Worm (Caenorhabditis elegans): ENCODE measurements around the gene fbxb-79.

The fbxb-79 gene

DNA sequence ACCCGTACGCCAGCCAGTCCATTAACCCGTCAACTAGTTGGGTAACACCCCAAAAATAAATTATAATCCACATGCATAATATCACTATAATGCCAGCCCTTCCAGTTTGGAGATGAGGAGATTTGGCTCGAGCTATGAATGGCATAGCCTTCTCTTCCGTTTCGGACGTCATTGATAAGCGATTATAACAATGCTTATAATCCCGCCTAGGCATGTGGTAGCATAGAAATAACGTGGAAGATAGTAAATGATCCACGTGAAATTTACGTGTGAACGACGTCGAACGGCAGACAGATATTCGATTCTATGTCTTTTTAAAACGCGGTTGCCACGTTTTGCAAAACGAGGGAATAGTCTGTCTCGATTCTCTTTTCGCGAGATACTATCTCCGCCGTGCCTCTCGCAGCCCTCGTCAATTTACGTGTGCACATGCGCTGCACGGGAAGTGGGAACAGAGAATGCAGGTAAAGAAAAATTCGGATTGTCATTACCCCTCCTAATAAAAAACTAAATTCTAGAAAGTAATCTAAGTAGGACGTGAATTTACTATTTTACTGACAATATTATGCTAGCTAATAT is 40.4 kb downstream of the fbxb-79 start:
- TF ChIP-seq skn-1 (tag; optimal IDR thresholded peaks at IDR 0.05): peak; percentile 15
- no peak for TF ChIP-seq nhr-84 (tag; optimal IDR thresholded peaks at IDR 0.05)
- TF ChIP-seq F16B12.6 (tag; optimal IDR thresholded peaks at IDR 0.05): peak; percentile 8
- TF ChIP-seq dsc-1 (tag; optimal IDR thresholded peaks at IDR 0.05): peak; percentile 54
- TF ChIP-seq nhr-19 (GFP tag; conservative IDR thresholded peaks at IDR 0.05): peak; percentile 4; the same call in 1 of the 2 replicates
- peak; percentile 55 for TF ChIP-seq lin-14 (GFP tag; optimal IDR thresholded peaks at IDR 0.05)
- TF ChIP-seq fkh-8 (tag; optimal IDR thresholded peaks at IDR 0.05): peak; percentile 49
- no peak for TF ChIP-seq ets-5 (GFP tag; IDR thresholded peaks at IDR 0.05)
- TF ChIP-seq mep-1 (tag; optimal IDR thresholded peaks at IDR 0.05): peak; percentile 5
- no peak for TF ChIP-seq C34B4.2 (tag; optimal IDR thresholded peaks at IDR 0.05)
- no peak for TF ChIP-seq aha-1 (tag; optimal IDR thresholded peaks at IDR 0.05)
- TF ChIP-seq fkh-4 (tag; optimal IDR thresholded peaks at IDR 0.05; ENCODE audit: borderline replicate concordance): peak; percentile 2
- peak; percentile 25 for TF ChIP-seq blmp-1 (tag; optimal IDR thresholded peaks at IDR 0.05)
- TF ChIP-seq efl-1 (optimal IDR thresholded peaks at IDR 0.05): no peak
- peak; percentile 4 to 63 for TF ChIP-seq efl-1 (GFP tag; optimal IDR thresholded peaks at IDR 0.05 in 1 of 2)
- no peak for TF ChIP-seq xbp-1 (tag; optimal IDR thresholded peaks at IDR 0.05)
- TF ChIP-seq ceh-82 (tag; optimal IDR thresholded peaks at IDR 0.05): peak in 1 of 3 experiments; percentile 0
- TF ChIP-seq pax-3 (tag; optimal IDR thresholded peaks at IDR 0.05): peak; percentile 68
- no peak for TF ChIP-seq sox-4 (tag; optimal IDR thresholded peaks at IDR 0.05)
- peak in 1 of 6 experiments; percentile 8 for TF ChIP-seq elt-3 (tag; optimal IDR thresholded peaks at IDR 0.05)
- no peak for TF ChIP-seq zag-1 (tag; optimal IDR thresholded peaks at IDR 0.05)
- TF ChIP-seq jun-1 (tag; optimal IDR thresholded peaks at IDR 0.05): no peak
- TF ChIP-seq rnt-1 (tag; optimal IDR thresholded peaks at IDR 0.05): peak; percentile 36
- TF ChIP-seq snu-23 (GFP tag; optimal IDR thresholded peaks at IDR 0.05): peak; percentile 51
- peak in 1 of 2 experiments; percentile 23 for TF ChIP-seq lin-35 (GFP tag; optimal IDR thresholded peaks at IDR 0.05)
- no peak for TF ChIP-seq fkh-10 (GFP tag; optimal IDR thresholded peaks at IDR 0.05)
- no peak for TF ChIP-seq ama-1 (optimal IDR thresholded peaks at IDR 0.05)
- TF ChIP-seq nhr-71 (tag; optimal IDR thresholded peaks at IDR 0.05): peak; percentile 25
- peak; percentile 74 for TF ChIP-seq pag-3 (tag; optimal IDR thresholded peaks at IDR 0.05; ENCODE audit: borderline replicate concordance, insufficient read depth)

DNA sequence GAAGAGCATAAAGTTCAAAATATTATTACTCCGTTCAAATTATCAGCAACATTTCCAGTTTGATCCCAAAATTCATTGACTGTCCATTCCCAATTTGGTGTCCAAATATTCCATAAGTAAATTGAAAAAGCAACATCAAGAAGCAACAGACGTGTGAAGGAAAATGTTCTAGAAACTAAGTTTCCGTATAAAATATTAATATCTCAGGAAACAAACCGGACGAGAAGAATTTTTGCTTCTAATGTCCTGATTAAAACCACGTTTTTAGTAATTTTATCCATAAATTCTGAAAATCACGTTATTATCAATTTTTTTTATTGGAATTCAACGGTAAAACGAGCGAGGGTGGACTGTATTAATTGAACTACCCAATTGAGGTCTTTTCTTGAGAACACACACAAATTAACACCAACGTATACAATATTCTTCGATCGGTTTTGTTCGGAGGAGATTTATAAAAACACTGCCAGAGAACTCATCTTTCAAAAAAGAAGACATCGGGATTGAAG is 42.3 kb downstream of the fbxb-79 start, which contains the start of gene pigq-1:
TSS of gene pigq-1 (minus strand) at position 286 of the 509 bp plus-strand sequence.
- TF ChIP-seq nhr-237 (tag; optimal IDR thresholded peaks at IDR 0.05): no peak
- peak; percentile 26; the same call in 1 of the 2 replicates for TF ChIP-seq nhr-19 (GFP tag; conservative IDR thresholded peaks at IDR 0.05)
- peak in 1 of 2 experiments; percentile 13 for TF ChIP-seq efl-1 (optimal IDR thresholded peaks at IDR 0.05)
- peak in 1 of 2 experiments; percentile 93 for TF ChIP-seq efl-1 (GFP tag; optimal IDR thresholded peaks at IDR 0.05 in 1 of 2)
- TF ChIP-seq nhr-85 (tag): peak; percentile 66
- TF ChIP-seq nhr-77 (tag; optimal IDR thresholded peaks at IDR 0.05): no peak
- TF ChIP-seq unc-98 (GFP tag; IDR thresholded peaks at IDR 0.05): no peak
- peak; percentile 32 to 35 for TF ChIP-seq lsy-2 (tag; optimal IDR thresholded peaks at IDR 0.05)
- peak; percentile 28 for TF ChIP-seq nhr-47 (tag; optimal IDR thresholded peaks at IDR 0.05)
- peak; percentile 31 for TF ChIP-seq snu-23 (GFP tag; optimal IDR thresholded peaks at IDR 0.05)
- peak; percentile 55 for TF ChIP-seq nhr-90 (tag; optimal IDR thresholded peaks at IDR 0.05; ENCODE audit: poor library complexity)
- TF ChIP-seq isw-1 (GFP tag; IDR thresholded peaks at IDR 0.05): no peak
- TF ChIP-seq nhr-71 (tag; optimal IDR thresholded peaks at IDR 0.05): peak; percentile 42
- TF ChIP-seq nhr-76 (tag; optimal IDR thresholded peaks at IDR 0.05): no peak
- peak; percentile 90 for TF ChIP-seq aly-2 (tag; optimal IDR thresholded peaks at IDR 0.05)
- TF ChIP-seq elt-2 (tag; optimal IDR thresholded peaks at IDR 0.05): peak; percentile 20
- peak; percentile 6 for TF ChIP-seq pax-3 (tag; optimal IDR thresholded peaks at IDR 0.05)
- TF ChIP-seq jun-1 (tag; optimal IDR thresholded peaks at IDR 0.05): no peak
- peak in 1 of 6 experiments; percentile 20 for TF ChIP-seq elt-3 (tag; optimal IDR thresholded peaks at IDR 0.05)
- peak; percentile 64 for TF ChIP-seq ama-1 (optimal IDR thresholded peaks at IDR 0.05)
- TF ChIP-seq tlp-1 (tag; optimal IDR thresholded peaks at IDR 0.05): no peak
- no peak for TF ChIP-seq dpl-1 (GFP tag; optimal IDR thresholded peaks at IDR 0.05)
